Worm (Caenorhabditis elegans) whole organism, L1 larva: ENCODE results near the gene pnp-1.

ENCODE experiments used
- dpl-1 ChIP-seq, 3 experiments: fragments of 150-350 bp in 2 of 3; sonication (generic microtip) in 1 of 3; optimal IDR thresholded peaks; 2 replicates each; lab custom pipeline; 2014 to 2017; ENCODE audit warnings: missing biosample characterization in 3 of 3, missing genetic modification characterization in 3 of 3, missing genetic modification reagents in 3 of 3
- egl-27 ChIP-seq, 2 experiments: fragments of 150-350 bp in 1 of 2; sonication (generic microtip); optimal IDR thresholded peaks; 3 replicates each; lab custom pipeline; 2017 to 2018; ENCODE audit warnings: missing biosample characterization in 2 of 2, missing genetic modification characterization in 2 of 2, missing genetic modification reagents in 2 of 2
- nhr-77 ChIP-seq: fragments of 150-350 bp; optimal IDR thresholded peaks from 2 replicates; lab custom pipeline; 2014; ENCODE audit warnings: missing biosample characterization, missing genetic modification characterization
- ztf-11 ChIP-seq, 2 experiments: sonication (generic microtip); optimal IDR thresholded peaks; 2 replicates each; lab custom pipeline; 2016 to 2017; ENCODE audit warnings: missing genetic modification characterization in 2 of 2, missing biosample characterization in 1 of 2, missing compliant biosample characterization in 1 of 2

ce11 chrIV:275146-275545 is 23.0 kb downstream of the pnp-1 start:
- no peak for TF ChIP-seq egl-27 (tag; optimal IDR thresholded peaks at IDR 0.05; lab: Kevin White, UChicago)
- TF ChIP-seq ztf-11 (tag; optimal IDR thresholded peaks at IDR 0.05; lab: Kevin White, UChicago): no peak
- TF ChIP-seq dpl-1 (GFP tag; optimal IDR thresholded peaks at IDR 0.05; lab: Kevin White, UChicago): no peak
- no peak for TF ChIP-seq nhr-77 (tag; lab: Kevin White, UChicago)
